Worm (Caenorhabditis elegans) whole organism, mixed stage, embryonic: Measurements from ENCODE around the gene C10A4.2.

Experiments used
- M03D4.4 ChIP-seq: sonication (generic microtip); optimal IDR thresholded peaks from 2 replicates; lab custom pipeline; 2017; ENCODE audit warnings: mild to moderate bottlenecking, missing genetic modification characterization, missing compliant biosample characterization
- bed-3 ChIP-seq: fragments of 200-800 bp; sonication (Bioruptor generic); optimal IDR thresholded peaks from 3 replicates; lab custom pipeline; 2018; ENCODE audit warnings: mild to moderate bottlenecking, missing genetic modification characterization, moderate library complexity, missing compliant biosample characterization
- blmp-1 ChIP-seq: fragments of 150-350 bp; optimal IDR thresholded peaks from 2 replicates; lab custom pipeline; 2014; ENCODE audit warnings: missing biosample characterization, missing genetic modification characterization
- ceh-43 ChIP-seq: fragments of 200-800 bp; sonication (Bioruptor generic); optimal IDR thresholded peaks from 2 replicates; lab custom pipeline; 2018; ENCODE audit warnings: mild to moderate bottlenecking, missing genetic modification characterization, moderate library complexity, missing compliant biosample characterization
- ceh-83 ChIP-seq: fragments of 200-800 bp; sonication (Bioruptor generic); optimal IDR thresholded peaks from 2 replicates; lab custom pipeline; 2018; ENCODE audit warnings: mild to moderate bottlenecking, missing genetic modification characterization, missing compliant biosample characterization
- ces-1 ChIP-seq: fragments of 150-350 bp; optimal IDR thresholded peaks from 2 replicates; lab custom pipeline; 2014; ENCODE audit warnings: missing biosample characterization, missing genetic modification reagents, missing genetic modification characterization
- cnd-1 ChIP-seq: fragments of 200-800 bp; sonication (Bioruptor generic); optimal IDR thresholded peaks from 2 replicates; lab custom pipeline; 2018; ENCODE audit warnings: mild to moderate bottlenecking, missing genetic modification characterization, missing compliant biosample characterization
- drap-1 ChIP-seq: fragments of 200-800 bp; sonication (Bioruptor generic); optimal IDR thresholded peaks from 3 replicates; lab custom pipeline; 2018; ENCODE audit warnings: mild to moderate bottlenecking, missing genetic modification characterization, missing compliant biosample characterization
- elt-1 ChIP-seq: sonication (generic microtip); optimal IDR thresholded peaks from 2 replicates; lab custom pipeline; 2017; ENCODE audit warnings: missing genetic modification characterization, mild to moderate bottlenecking, missing compliant biosample characterization, antibody characterized with exemption, moderate library complexity, borderline replicate concordance; ENCODE audit not compliant: insufficient read depth
- elt-3 ChIP-seq: fragments of 150-350 bp; optimal IDR thresholded peaks from 2 replicates; lab custom pipeline; 2014; ENCODE audit warnings: missing biosample characterization, missing genetic modification characterization
- flh-1 ChIP-seq: fragments of 200-800 bp; sonication (Bioruptor generic); optimal IDR thresholded peaks from 2 replicates; lab custom pipeline; 2018; ENCODE audit warnings: mild to moderate bottlenecking, missing genetic modification characterization, moderate library complexity, missing compliant biosample characterization
- ham-2 ChIP-seq: fragments of 200-800 bp; sonication (Bioruptor generic); optimal IDR thresholded peaks from 2 replicates; lab custom pipeline; 2018; ENCODE audit warnings: mild to moderate bottlenecking, missing genetic modification characterization, missing compliant biosample characterization
- hlh-1 ChIP-seq: fragments of 150-350 bp; optimal IDR thresholded peaks from 2 replicates; lab custom pipeline; 2014; ENCODE audit warnings: missing biosample characterization, missing genetic modification reagents, missing genetic modification characterization
- lin-13 ChIP-seq: fragments of 150-350 bp; optimal IDR thresholded peaks from 2 replicates; lab custom pipeline; 2014; ENCODE audit warnings: missing biosample characterization, missing genetic modification characterization
- lin-32 ChIP-seq: fragments of 200-800 bp; sonication (Bioruptor generic); optimal IDR thresholded peaks from 2 replicates; lab custom pipeline; 2018; ENCODE audit warnings: mild to moderate bottlenecking, missing genetic modification characterization, missing compliant biosample characterization
- lsy-2 ChIP-seq: fragments of 150-350 bp; optimal IDR thresholded peaks from 2 replicates; lab custom pipeline; 2014; ENCODE audit warnings: missing biosample characterization, missing genetic modification characterization
- mab-5 ChIP-seq: fragments of 150-350 bp; optimal IDR thresholded peaks from 2 replicates; lab custom pipeline; 2014; ENCODE audit warnings: missing biosample characterization, missing genetic modification characterization
- mep-1 ChIP-seq: fragments of 150-350 bp; optimal IDR thresholded peaks from 2 replicates; lab custom pipeline; 2017; ENCODE audit warnings: missing biosample characterization, missing genetic modification reagents, missing genetic modification characterization, inconsistent platforms
- mls-2 ChIP-seq: sonication (generic microtip); optimal IDR thresholded peaks from 2 replicates; lab custom pipeline; 2016; ENCODE audit warnings: mild to moderate bottlenecking, missing genetic modification characterization, moderate library complexity, missing compliant biosample characterization
- nhr-237 ChIP-seq: fragments of 150-350 bp; optimal IDR thresholded peaks from 2 replicates; lab custom pipeline; 2014; ENCODE audit warnings: missing biosample characterization, missing genetic modification characterization
- nhr-28 ChIP-seq: fragments of 150-350 bp; optimal IDR thresholded peaks from 2 replicates; lab custom pipeline; 2014; ENCODE audit warnings: missing biosample characterization, missing genetic modification characterization
- nhr-76 ChIP-seq: sonication (generic microtip); optimal IDR thresholded peaks from 2 replicates; lab custom pipeline; 2017; ENCODE audit warnings: missing biosample characterization, missing genetic modification characterization
- snpc-4 ChIP-seq: fragments of 150-350 bp; optimal IDR thresholded peaks from 2 replicates; lab custom pipeline; 2014; ENCODE audit warnings: missing biosample characterization, missing genetic modification characterization
- sptf-1 ChIP-seq: sonication (generic microtip); optimal IDR thresholded peaks from 2 replicates; lab custom pipeline; 2017; ENCODE audit warnings: mild to moderate bottlenecking, missing genetic modification characterization, moderate library complexity, missing compliant biosample characterization
- tbx-8 ChIP-seq: fragments of 200-800 bp; sonication (Bioruptor generic); optimal IDR thresholded peaks from 2 replicates; lab custom pipeline; 2018; ENCODE audit warnings: mild to moderate bottlenecking, missing genetic modification characterization, moderate library complexity, missing compliant biosample characterization
- unc-120 ChIP-seq: sonication (generic microtip); optimal IDR thresholded peaks from 2 replicates; lab custom pipeline; 2017; ENCODE audit warnings: missing genetic modification characterization, missing compliant biosample characterization; ENCODE audit not compliant: poor library complexity, severe bottlenecking
- unc-62 ChIP-seq: fragments of 150-350 bp; optimal IDR thresholded peaks from 2 replicates; lab custom pipeline; 2014; ENCODE audit warnings: missing biosample characterization, missing genetic modification reagents, missing genetic modification characterization
- zip-8 ChIP-seq: fragments of 150-350 bp; optimal IDR thresholded peaks from 2 replicates; lab custom pipeline; 2014; ENCODE audit warnings: missing biosample characterization, missing genetic modification characterization
- ztf-11 ChIP-seq: fragments of 150-350 bp; optimal IDR thresholded peaks from 2 replicates; lab custom pipeline; 2014; ENCODE audit warnings: missing biosample characterization, missing genetic modification characterization

Gene C10A4.2

ce11 chrX:7437949-7438348 is 27.9 kb downstream of the C10A4.2 start, which contains the start of gene C01C10.2:
Gene C01C10.2 (minus strand): TSS chrX:7438118.
- TF ChIP-seq ces-1 (GFP tag; lab: Kevin White, UChicago) (peak; percentile 21), tbx-8 (GFP tag; lab: Kevin White, UChicago) (no peak)

ce11 chrX:7440102-7440501 is 30.1 kb downstream of the C10A4.2 start:
- no peak for TF ChIP-seq nhr-237 (tag; lab: Kevin White, UChicago)
- TF ChIP-seq tbx-8 (GFP tag; lab: Kevin White, UChicago) = no peak
- no peak for TF ChIP-seq zip-8 (tag; lab: Kevin White, UChicago)
- no peak for TF ChIP-seq ham-2 (GFP tag; lab: Kevin White, UChicago)
- TF ChIP-seq unc-120 = no peak
- no peak for TF ChIP-seq bed-3 (GFP tag; lab: Kevin White, UChicago)
- TF ChIP-seq mls-2 (tag; lab: Kevin White, UChicago) = no peak
- TF ChIP-seq cnd-1 (tag; lab: Kevin White, UChicago) = no peak
- TF ChIP-seq M03D4.4 (tag; lab: Kevin White, UChicago) = no peak
- TF ChIP-seq blmp-1 = no peak
- no peak for TF ChIP-seq snpc-4 (tag; lab: Kevin White, UChicago)
- TF ChIP-seq hlh-1 = no peak
- no peak for TF ChIP-seq elt-3 (tag; lab: Kevin White, UChicago)
- no peak for TF ChIP-seq mep-1
- TF ChIP-seq unc-62 = no peak
- TF ChIP-seq ces-1 (GFP tag; lab: Kevin White, UChicago) = no peak

ce11 chrX:7442477-7442876 is 32.4 kb downstream of the C10A4.2 start, which contains the start of gene acl-12:
Gene acl-12 (minus strand): TSS chrX:7442577.
- TF ChIP-seq hlh-1 (peak; percentile 50), ceh-43 (GFP tag; lab: Kevin White, UChicago) (no peak), mls-2 (tag; lab: Kevin White, UChicago) (peak; percentile 13), elt-1 (tag; lab: Kevin White, UChicago) (no peak), unc-62 (peak; percentile 0), nhr-76 (tag; lab: Kevin White, UChicago) (no peak), drap-1 (GFP tag; lab: Kevin White, UChicago) (no peak), flh-1 (GFP tag; lab: Kevin White, UChicago) (no peak)

ce11 chrX:7445734-7446133 is 35.7 kb downstream of the C10A4.2 start:
- TF ChIP-seq blmp-1 = no peak
- no peak for TF ChIP-seq lsy-2
- TF ChIP-seq mep-1 = no peak
- TF ChIP-seq hlh-1 = no peak
- no peak for TF ChIP-seq nhr-237 (tag; lab: Kevin White, UChicago)
- no peak for TF ChIP-seq ham-2 (GFP tag; lab: Kevin White, UChicago)
- no peak for TF ChIP-seq unc-62
- no peak for TF ChIP-seq ceh-83
- no peak for TF ChIP-seq nhr-28 (tag; lab: Kevin White, UChicago)
- TF ChIP-seq ztf-11 = no peak
- TF ChIP-seq flh-1 (GFP tag; lab: Kevin White, UChicago) = no peak
- TF ChIP-seq zip-8 (tag; lab: Kevin White, UChicago) = no peak
- TF ChIP-seq mab-5 (tag; lab: Kevin White, UChicago) = no peak
- TF ChIP-seq elt-3 (tag; lab: Kevin White, UChicago) = no peak
- TF ChIP-seq lin-13 (tag; lab: Kevin White, UChicago) = no peak
- TF ChIP-seq, all 35 proteins: peak for 0

ce11 chrX:7446485-7446884 is 36.5 kb downstream of the C10A4.2 start:
- TF ChIP-seq tbx-8 (GFP tag; lab: Kevin White, UChicago) (no peak), ceh-83 (no peak), lsy-2 (no peak), elt-3 (tag; lab: Kevin White, UChicago) (no peak)

ce11 chrX:7447340-7447739 is 37.3 kb downstream of the C10A4.2 start:
- no peak for TF ChIP-seq flh-1 (GFP tag; lab: Kevin White, UChicago)
- TF ChIP-seq bed-3 (GFP tag; lab: Kevin White, UChicago) = no peak
- TF ChIP-seq tbx-8 (GFP tag; lab: Kevin White, UChicago) = no peak
- TF ChIP-seq drap-1 (GFP tag; lab: Kevin White, UChicago) = no peak
- no peak for TF ChIP-seq ceh-43 (GFP tag; lab: Kevin White, UChicago)
- no peak for TF ChIP-seq nhr-76 (tag; lab: Kevin White, UChicago)
- TF ChIP-seq ztf-11 = no peak
- TF ChIP-seq sptf-1 (tag; lab: Kevin White, UChicago) = no peak
- no peak for TF ChIP-seq lin-32 (GFP tag; lab: Kevin White, UChicago)
